Worm (Caenorhabditis elegans) whole organism, mixed stage, embryonic: Measurements from ENCODE around the gene T04F3.4.

Experiments used
- M03D4.4 ChIP-seq: sonication (generic microtip); optimal IDR thresholded peaks from 2 replicates; lab custom pipeline; 2017; ENCODE audit warnings: mild to moderate bottlenecking, missing genetic modification characterization, missing compliant biosample characterization
- bed-3 ChIP-seq: fragments of 200-800 bp; sonication (Bioruptor generic); optimal IDR thresholded peaks from 3 replicates; lab custom pipeline; 2018; ENCODE audit warnings: mild to moderate bottlenecking, missing genetic modification characterization, moderate library complexity, missing compliant biosample characterization
- blmp-1 ChIP-seq: fragments of 150-350 bp; optimal IDR thresholded peaks from 2 replicates; lab custom pipeline; 2014; ENCODE audit warnings: missing biosample characterization, missing genetic modification characterization
- ceh-39 ChIP-seq: fragments of 150-350 bp; optimal IDR thresholded peaks from 2 replicates; lab custom pipeline; 2014; ENCODE audit warnings: missing biosample characterization, missing genetic modification characterization
- ceh-43 ChIP-seq: fragments of 200-800 bp; sonication (Bioruptor generic); optimal IDR thresholded peaks from 2 replicates; lab custom pipeline; 2018; ENCODE audit warnings: mild to moderate bottlenecking, missing genetic modification characterization, moderate library complexity, missing compliant biosample characterization
- ceh-83 ChIP-seq: fragments of 200-800 bp; sonication (Bioruptor generic); optimal IDR thresholded peaks from 2 replicates; lab custom pipeline; 2018; ENCODE audit warnings: mild to moderate bottlenecking, missing genetic modification characterization, missing compliant biosample characterization
- ces-1 ChIP-seq: fragments of 150-350 bp; optimal IDR thresholded peaks from 2 replicates; lab custom pipeline; 2014; ENCODE audit warnings: missing biosample characterization, missing genetic modification reagents, missing genetic modification characterization
- cnd-1 ChIP-seq: fragments of 200-800 bp; sonication (Bioruptor generic); optimal IDR thresholded peaks from 2 replicates; lab custom pipeline; 2018; ENCODE audit warnings: mild to moderate bottlenecking, missing genetic modification characterization, missing compliant biosample characterization
- drap-1 ChIP-seq: fragments of 200-800 bp; sonication (Bioruptor generic); optimal IDR thresholded peaks from 3 replicates; lab custom pipeline; 2018; ENCODE audit warnings: mild to moderate bottlenecking, missing genetic modification characterization, missing compliant biosample characterization
- elt-1 ChIP-seq: sonication (generic microtip); optimal IDR thresholded peaks from 2 replicates; lab custom pipeline; 2017; ENCODE audit warnings: missing genetic modification characterization, mild to moderate bottlenecking, missing compliant biosample characterization, antibody characterized with exemption, moderate library complexity, borderline replicate concordance; ENCODE audit not compliant: insufficient read depth
- elt-3 ChIP-seq: fragments of 150-350 bp; optimal IDR thresholded peaks from 2 replicates; lab custom pipeline; 2014; ENCODE audit warnings: missing biosample characterization, missing genetic modification characterization
- flh-1 ChIP-seq: fragments of 200-800 bp; sonication (Bioruptor generic); optimal IDR thresholded peaks from 2 replicates; lab custom pipeline; 2018; ENCODE audit warnings: mild to moderate bottlenecking, missing genetic modification characterization, moderate library complexity, missing compliant biosample characterization
- ham-2 ChIP-seq: fragments of 200-800 bp; sonication (Bioruptor generic); optimal IDR thresholded peaks from 2 replicates; lab custom pipeline; 2018; ENCODE audit warnings: mild to moderate bottlenecking, missing genetic modification characterization, missing compliant biosample characterization
- hlh-1 ChIP-seq: fragments of 150-350 bp; optimal IDR thresholded peaks from 2 replicates; lab custom pipeline; 2014; ENCODE audit warnings: missing biosample characterization, missing genetic modification reagents, missing genetic modification characterization
- lin-13 ChIP-seq: fragments of 150-350 bp; optimal IDR thresholded peaks from 2 replicates; lab custom pipeline; 2014; ENCODE audit warnings: missing biosample characterization, missing genetic modification characterization
- lin-32 ChIP-seq: fragments of 200-800 bp; sonication (Bioruptor generic); optimal IDR thresholded peaks from 2 replicates; lab custom pipeline; 2018; ENCODE audit warnings: mild to moderate bottlenecking, missing genetic modification characterization, missing compliant biosample characterization
- lsy-2 ChIP-seq: fragments of 150-350 bp; optimal IDR thresholded peaks from 2 replicates; lab custom pipeline; 2014; ENCODE audit warnings: missing biosample characterization, missing genetic modification characterization
- mab-5 ChIP-seq: fragments of 150-350 bp; optimal IDR thresholded peaks from 2 replicates; lab custom pipeline; 2014; ENCODE audit warnings: missing biosample characterization, missing genetic modification characterization
- mep-1 ChIP-seq: fragments of 150-350 bp; optimal IDR thresholded peaks from 2 replicates; lab custom pipeline; 2017; ENCODE audit warnings: missing biosample characterization, missing genetic modification reagents, missing genetic modification characterization, inconsistent platforms
- mls-2 ChIP-seq: sonication (generic microtip); optimal IDR thresholded peaks from 2 replicates; lab custom pipeline; 2016; ENCODE audit warnings: mild to moderate bottlenecking, missing genetic modification characterization, moderate library complexity, missing compliant biosample characterization
- nhr-12 ChIP-seq: fragments of 150-350 bp; optimal IDR thresholded peaks from 2 replicates; lab custom pipeline; 2014; ENCODE audit warnings: missing biosample characterization, missing genetic modification characterization
- nhr-2 ChIP-seq: fragments of 150-350 bp; optimal IDR thresholded peaks from 2 replicates; lab custom pipeline; 2014; ENCODE audit warnings: missing biosample characterization, missing genetic modification characterization
- nhr-237 ChIP-seq: fragments of 150-350 bp; optimal IDR thresholded peaks from 2 replicates; lab custom pipeline; 2014; ENCODE audit warnings: missing biosample characterization, missing genetic modification characterization
- nhr-28 ChIP-seq: fragments of 150-350 bp; optimal IDR thresholded peaks from 2 replicates; lab custom pipeline; 2014; ENCODE audit warnings: missing biosample characterization, missing genetic modification characterization
- nhr-76 ChIP-seq: sonication (generic microtip); optimal IDR thresholded peaks from 2 replicates; lab custom pipeline; 2017; ENCODE audit warnings: missing biosample characterization, missing genetic modification characterization
- pha-4 ChIP-seq: fragments of 150-350 bp; optimal IDR thresholded peaks from 2 replicates; lab custom pipeline; 2018; ENCODE audit warnings: missing biosample characterization, missing genetic modification reagents, missing genetic modification characterization
- sem-2 ChIP-seq: fragments of 200-800 bp; sonication (Bioruptor generic); optimal IDR thresholded peaks from 2 replicates; lab custom pipeline; 2018; ENCODE audit warnings: mild to moderate bottlenecking, missing genetic modification characterization, missing compliant biosample characterization
- snpc-4 ChIP-seq: fragments of 150-350 bp; optimal IDR thresholded peaks from 2 replicates; lab custom pipeline; 2014; ENCODE audit warnings: missing biosample characterization, missing genetic modification characterization
- sptf-1 ChIP-seq: sonication (generic microtip); optimal IDR thresholded peaks from 2 replicates; lab custom pipeline; 2017; ENCODE audit warnings: mild to moderate bottlenecking, missing genetic modification characterization, moderate library complexity, missing compliant biosample characterization
- tbx-8 ChIP-seq: fragments of 200-800 bp; sonication (Bioruptor generic); optimal IDR thresholded peaks from 2 replicates; lab custom pipeline; 2018; ENCODE audit warnings: mild to moderate bottlenecking, missing genetic modification characterization, moderate library complexity, missing compliant biosample characterization
- unc-120 ChIP-seq: sonication (generic microtip); optimal IDR thresholded peaks from 2 replicates; lab custom pipeline; 2017; ENCODE audit warnings: missing genetic modification characterization, missing compliant biosample characterization; ENCODE audit not compliant: poor library complexity, severe bottlenecking
- unc-39 ChIP-seq: fragments of 150-350 bp; optimal IDR thresholded peaks from 2 replicates; lab custom pipeline; 2014; ENCODE audit warnings: missing biosample characterization, missing genetic modification characterization
- unc-62 ChIP-seq: fragments of 150-350 bp; optimal IDR thresholded peaks from 2 replicates; lab custom pipeline; 2014; ENCODE audit warnings: missing biosample characterization, missing genetic modification reagents, missing genetic modification characterization
- zip-8 ChIP-seq: fragments of 150-350 bp; optimal IDR thresholded peaks from 2 replicates; lab custom pipeline; 2014; ENCODE audit warnings: missing biosample characterization, missing genetic modification characterization
- ztf-11 ChIP-seq: fragments of 150-350 bp; optimal IDR thresholded peaks from 2 replicates; lab custom pipeline; 2014; ENCODE audit warnings: missing biosample characterization, missing genetic modification characterization

The T04F3.4 gene

DNA sequence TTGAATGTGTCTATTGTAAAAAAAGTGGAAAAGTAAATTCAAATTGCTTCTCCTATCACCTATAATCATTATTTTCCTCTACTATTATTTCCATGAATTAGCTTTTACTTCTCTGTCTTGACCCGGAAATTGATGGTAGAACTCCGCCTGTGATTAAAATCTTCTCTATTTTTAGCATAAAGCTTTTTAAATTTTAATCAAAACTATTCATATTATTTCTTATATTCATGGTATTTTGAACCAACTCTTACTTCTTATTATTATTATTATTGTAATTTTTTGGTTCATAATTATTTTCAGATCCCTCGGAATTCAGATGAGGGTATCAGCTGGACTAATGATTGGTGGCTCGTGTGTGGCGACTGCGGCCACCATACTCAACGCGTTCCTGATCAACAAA, 4.2 kb upstream of the T04F3.4 start, which contains the start of gene sel-11:
Gene sel-11, plus strand, starts transcription at position 301 of the 400 bp plus-strand sequence.
- TF ChIP-seq mab-5 (tag; lab: Kevin White, UChicago) (no peak), ceh-43 (GFP tag; lab: Kevin White, UChicago) (no peak), drap-1 (GFP tag; lab: Kevin White, UChicago) (no peak), sem-2 (GFP tag; lab: Kevin White, UChicago) (no peak), unc-62 (GFP tag; lab: Kevin White, UChicago) (no peak), zip-8 (tag; lab: Kevin White, UChicago) (no peak), ztf-11 (tag; lab: Kevin White, UChicago) (no peak), tbx-8 (no peak), flh-1 (GFP tag; lab: Kevin White, UChicago) (no peak), bed-3 (GFP tag; lab: Kevin White, UChicago) (no peak), ces-1 (GFP tag; lab: Kevin White, UChicago) (no peak), mep-1 (tag; lab: Kevin White, UChicago) (no peak), lsy-2 (no peak), hlh-1 (tag; lab: Kevin White, UChicago) (no peak), nhr-237 (tag; lab: Kevin White, UChicago) (no peak), pha-4 (tag; lab: Kevin White, UChicago) (no peak), sptf-1 (tag; lab: Kevin White, UChicago) (no peak), ham-2 (GFP tag; lab: Kevin White, UChicago) (no peak), ceh-39 (tag; lab: Kevin White, UChicago) (no peak), elt-1 (tag; lab: Kevin White, UChicago) (no peak)

DNA sequence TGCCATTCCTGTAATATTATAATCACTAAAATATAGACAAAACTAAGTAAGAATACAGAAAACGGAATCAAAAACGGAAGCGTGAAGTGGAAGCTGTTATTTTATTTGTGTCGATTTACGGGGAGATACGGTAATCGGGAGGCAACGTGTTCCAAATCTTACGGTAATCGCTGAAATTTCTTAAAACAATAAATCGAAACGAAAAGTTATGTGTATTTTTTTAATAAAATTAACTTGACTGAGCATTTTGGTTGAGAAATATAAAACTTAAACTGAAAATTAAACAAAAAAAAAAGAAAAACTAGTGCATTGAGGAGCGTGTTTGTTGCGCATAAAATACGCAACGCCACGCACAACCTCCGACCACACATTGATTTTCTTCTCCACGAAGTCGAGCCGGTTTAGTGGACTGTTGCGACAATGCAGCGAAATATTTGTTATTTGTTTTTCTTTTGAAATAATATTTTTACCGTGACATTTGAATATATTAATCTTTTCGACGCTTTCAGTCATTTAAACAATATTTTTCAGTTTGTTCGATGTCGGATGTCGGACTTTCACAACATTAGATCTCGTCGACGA, 1.6 kb upstream of the T04F3.4 start, which contains the start of the genes F55A11.1 and syx-5:
Gene F55A11.1, minus strand, starts transcription at position 13 of the 582 bp plus-strand sequence.
Gene syx-5, plus strand, starts transcription at position 532 of the 582 bp plus-strand sequence.
- TF ChIP-seq zip-8 (tag; lab: Kevin White, UChicago): no peak
- TF ChIP-seq ceh-43 (GFP tag; lab: Kevin White, UChicago): no peak
- TF ChIP-seq nhr-2 (tag; lab: Kevin White, UChicago): no peak
- no peak for TF ChIP-seq nhr-28 (tag; lab: Kevin White, UChicago)
- peak; percentile 55 for TF ChIP-seq nhr-237 (tag; lab: Kevin White, UChicago)
- TF ChIP-seq unc-120: no peak
- TF ChIP-seq sptf-1 (tag; lab: Kevin White, UChicago): no peak
- no peak for TF ChIP-seq elt-1 (tag; lab: Kevin White, UChicago)
- no peak for TF ChIP-seq blmp-1 (tag; lab: Kevin White, UChicago)
- peak; percentile 99 for TF ChIP-seq lsy-2
- no peak for TF ChIP-seq lin-13
- TF ChIP-seq mep-1 (tag; lab: Kevin White, UChicago): peak; percentile 43
- no peak for TF ChIP-seq tbx-8
- no peak for TF ChIP-seq sem-2 (GFP tag; lab: Kevin White, UChicago)
- no peak for TF ChIP-seq drap-1 (GFP tag; lab: Kevin White, UChicago)
- no peak for TF ChIP-seq flh-1 (GFP tag; lab: Kevin White, UChicago)
- no peak for TF ChIP-seq nhr-12 (tag; lab: Kevin White, UChicago)
- TF ChIP-seq ztf-11 (tag; lab: Kevin White, UChicago): peak; percentile 44
- TF ChIP-seq bed-3 (GFP tag; lab: Kevin White, UChicago): no peak
- TF ChIP-seq nhr-76 (tag; lab: Kevin White, UChicago): no peak
- TF ChIP-seq hlh-1 (tag; lab: Kevin White, UChicago): no peak
- TF ChIP-seq mab-5 (tag; lab: Kevin White, UChicago): no peak
- no peak for TF ChIP-seq ceh-83 (GFP tag; lab: Kevin White, UChicago)
- TF ChIP-seq snpc-4 (tag; lab: Kevin White, UChicago): no peak
- no peak for TF ChIP-seq mls-2
- no peak for TF ChIP-seq unc-62 (GFP tag; lab: Kevin White, UChicago)
- TF ChIP-seq cnd-1 (tag; lab: Kevin White, UChicago): no peak
- no peak for TF ChIP-seq elt-3 (tag; lab: Kevin White, UChicago)
- peak; percentile 46 for TF ChIP-seq ceh-39 (tag; lab: Kevin White, UChicago)
- TF ChIP-seq lin-32: no peak
- TF ChIP-seq ces-1 (GFP tag; lab: Kevin White, UChicago): peak; percentile 85
- TF ChIP-seq M03D4.4 (tag; lab: Kevin White, UChicago): no peak
- TF ChIP-seq ham-2 (GFP tag; lab: Kevin White, UChicago): no peak
- TF ChIP-seq pha-4 (tag; lab: Kevin White, UChicago): no peak
- TF ChIP-seq unc-39 (tag; lab: Kevin White, UChicago): no peak
